Worm (Caenorhabditis elegans) whole organism, L4 larva: ENCODE measurements around the gene F58H1.3.
A peak's percentile ranks its signal among the peaks of the same experiment; 100 is the strongest.

Experiments used
- D1046.2 ChIP-seq: fragments of 200-800 bp; sonication (Bioruptor generic); IDR thresholded peaks from 2 replicates; pipeline ENCODE4 v1.3.6; 2022; ENCODE audit warnings: missing genetic modification characterization, missing compliant biosample characterization
- F10B5.3 ChIP-seq: sonication (generic microtip); optimal IDR thresholded peaks from 2 replicates; lab custom pipeline; 2016; ENCODE audit warnings: mild to moderate bottlenecking, missing genetic modification characterization, missing compliant biosample characterization
- F26F4.8 ChIP-seq: fragments of 200-800 bp; sonication (Bioruptor generic); conservative IDR thresholded peaks from 2 replicates; pipeline ENCODE4 v1.3.6; 2022; ENCODE audit warnings: missing genetic modification characterization, missing compliant biosample characterization
- F44E2.7 ChIP-seq: fragments of 200-800 bp; sonication (Bioruptor generic); IDR thresholded peaks from 2 replicates; pipeline ENCODE4 v2.1.2; 2022; ENCODE audit warnings: missing genetic modification characterization, missing compliant biosample characterization
- T20F7.1 ChIP-seq: fragments of 200-800 bp; sonication (Bioruptor generic); optimal IDR thresholded peaks from 2 replicates; lab custom pipeline; 2018; ENCODE audit warnings: mild to moderate bottlenecking, missing genetic modification characterization, missing compliant biosample characterization
- Y48G9A.11 ChIP-seq: fragments of 200-800 bp; sonication (Bioruptor generic); IDR thresholded peaks from 2 replicates; pipeline ENCODE4 v1.3.6; 2022; ENCODE audit warnings: missing genetic modification reagents, missing genetic modification characterization, missing compliant biosample characterization
- Y75B8A.6 ChIP-seq: fragments of 200-800 bp; sonication (Bioruptor generic); IDR thresholded peaks from 2 replicates; pipeline ENCODE4 v1.3.6; 2022; ENCODE audit warnings: missing genetic modification reagents, missing genetic modification characterization, missing compliant biosample characterization
- ZK546.5 ChIP-seq, 2 experiments: sonication (generic microtip); optimal IDR thresholded peaks; 2 replicates each; lab custom pipeline; 2017; ENCODE audit warnings: missing biosample characterization in 2 of 2, missing genetic modification characterization in 2 of 2
- ceh-32 ChIP-seq: sonication (generic microtip); optimal IDR thresholded peaks from 2 replicates; lab custom pipeline; 2016; ENCODE audit warnings: mild to moderate bottlenecking, missing genetic modification characterization, missing compliant biosample characterization; ENCODE audit not compliant: poor library complexity
- ceh-44 ChIP-seq: fragments of 200-800 bp; sonication (Bioruptor generic); IDR thresholded peaks from 2 replicates; pipeline ENCODE4 v1.3.6; 2022; ENCODE audit warnings: missing genetic modification reagents, missing genetic modification characterization, missing compliant biosample characterization
- ces-1 ChIP-seq: fragments of 150-350 bp; sonication (generic microtip); optimal IDR thresholded peaks from 4 replicates; lab custom pipeline; 2014; ENCODE audit warnings: missing biosample characterization, missing genetic modification reagents, missing genetic modification characterization
- cey-2 ChIP-seq: sonication (generic microtip); optimal IDR thresholded peaks from 3 replicates; lab custom pipeline; 2017; ENCODE audit warnings: missing genetic modification characterization, mild to moderate bottlenecking, missing compliant biosample characterization, antibody characterized with exemption, borderline replicate concordance; ENCODE audit not compliant: insufficient read depth
- ctbp-1 ChIP-seq: fragments of 200-800 bp; sonication (Bioruptor generic); IDR thresholded peaks from 2 replicates; pipeline ENCODE4 v1.3.6; 2022; ENCODE audit warnings: missing genetic modification reagents, missing genetic modification characterization, missing compliant biosample characterization
- daf-19 ChIP-seq: fragments of 200-800 bp; sonication (Bioruptor generic); conservative IDR thresholded peaks from 2 replicates; pipeline ENCODE4 v1.3.6; 2022; ENCODE audit warnings: missing genetic modification characterization, missing compliant biosample characterization
- egl-27 ChIP-seq: sonication (generic microtip); optimal IDR thresholded peaks from 3 replicates; lab custom pipeline; 2017; ENCODE audit warnings: missing biosample characterization, missing genetic modification reagents, missing genetic modification characterization
- fkh-10 ChIP-seq: fragments of 150-350 bp; optimal IDR thresholded peaks from 2 replicates; lab custom pipeline; 2014; ENCODE audit warnings: missing biosample characterization, missing genetic modification reagents, missing genetic modification characterization
- hif-1 ChIP-seq, 2 experiments: sonication (generic microtip); optimal IDR thresholded peaks; 2 replicates each; lab custom pipeline; 2016 to 2017; ENCODE audit warnings: missing compliant biosample characterization in 2 of 2, missing genetic modification characterization in 2 of 2, missing genetic modification reagents in 2 of 2, missing genotype in 2 of 2, mild to moderate bottlenecking in 1 of 2
- hmg-1.1 ChIP-seq: fragments of 200-800 bp; sonication (Bioruptor generic); IDR thresholded peaks from 2 replicates; pipeline ENCODE4 v1.3.6; 2022; ENCODE audit warnings: missing genetic modification reagents, missing genetic modification characterization, missing compliant biosample characterization
- jun-1 ChIP-seq: fragments of 150-350 bp; optimal IDR thresholded peaks from 2 replicates; lab custom pipeline; 2014; ENCODE audit warnings: missing biosample characterization, missing genetic modification reagents, missing genetic modification characterization
- lin-29 ChIP-seq: fragments of 200-800 bp; sonication (Bioruptor generic); IDR thresholded peaks from 2 replicates; pipeline ENCODE4 v1.3.6; 2022; ENCODE audit warnings: missing genetic modification reagents, missing genetic modification characterization, missing compliant biosample characterization
- lir-3 ChIP-seq: sonication (generic microtip); optimal IDR thresholded peaks from 2 replicates; lab custom pipeline; 2016; ENCODE audit warnings: mild to moderate bottlenecking, missing genetic modification characterization, missing compliant biosample characterization
- lsy-2 ChIP-seq, 2 experiments: fragments of 150-350 bp in 1 of 2; sonication (generic microtip) in 1 of 2; optimal IDR thresholded peaks; 2 replicates each; lab custom pipeline; 2014 to 2017; ENCODE audit warnings: missing biosample characterization in 2 of 2, missing genetic modification characterization in 2 of 2
- madf-9 ChIP-seq: fragments of 200-800 bp; sonication (Bioruptor generic); conservative IDR thresholded peaks from 2 replicates; pipeline ENCODE4 v1.3.6; 2022; ENCODE audit warnings: missing genetic modification reagents, missing genetic modification characterization, missing compliant biosample characterization
- nhr-102 ChIP-seq: sonication (generic microtip); optimal IDR thresholded peaks from 2 replicates; lab custom pipeline; 2016; ENCODE audit warnings: mild to moderate bottlenecking, missing genetic modification characterization, moderate library complexity, missing compliant biosample characterization
- nhr-77 ChIP-seq: fragments of 150-350 bp; optimal IDR thresholded peaks from 2 replicates; lab custom pipeline; 2014; ENCODE audit warnings: missing biosample characterization, missing genetic modification characterization
- php-3 ChIP-seq: fragments of 200-800 bp; sonication (Bioruptor generic); IDR thresholded peaks from 2 replicates; pipeline ENCODE4 v1.3.6; 2022; ENCODE audit warnings: missing genetic modification reagents, missing genetic modification characterization, missing compliant biosample characterization
- rbr-2 ChIP-seq: sonication (generic microtip); optimal IDR thresholded peaks from 2 replicates; lab custom pipeline; 2016; ENCODE audit warnings: missing genotype, missing genetic modification characterization, missing compliant biosample characterization
- sdz-12 ChIP-seq: fragments of 200-800 bp; sonication (Bioruptor generic); optimal IDR thresholded peaks from 2 replicates; lab custom pipeline; 2018; ENCODE audit warnings: mild to moderate bottlenecking, missing genetic modification characterization, missing compliant biosample characterization
- set-16 ChIP-seq: fragments of 200-800 bp; sonication (Bioruptor generic); IDR thresholded peaks from 2 replicates; pipeline ENCODE4 v1.3.6; 2022; ENCODE audit warnings: missing genetic modification reagents, missing genetic modification characterization, missing compliant biosample characterization
- skn-1 ChIP-seq: fragments of 150-350 bp; optimal IDR thresholded peaks from 2 replicates; lab custom pipeline; 2014; ENCODE audit warnings: missing biosample characterization, missing genetic modification characterization
- snpc-4 ChIP-seq: fragments of 150-350 bp; optimal IDR thresholded peaks from 2 replicates; lab custom pipeline; 2014; ENCODE audit warnings: missing biosample characterization, missing genetic modification characterization
- spr-1 ChIP-seq: sonication (generic microtip); optimal IDR thresholded peaks from 2 replicates; lab custom pipeline; 2016; ENCODE audit warnings: mild to moderate bottlenecking, missing genetic modification characterization, missing compliant biosample characterization
- spr-3 ChIP-seq: fragments of 200-800 bp; sonication (Bioruptor generic); optimal IDR thresholded peaks from 2 replicates; lab custom pipeline; 2018; ENCODE audit warnings: mild to moderate bottlenecking, missing genetic modification characterization, missing compliant biosample characterization
- tag-97 ChIP-seq: fragments of 200-800 bp; sonication (Bioruptor generic); IDR thresholded peaks from 2 replicates; pipeline ENCODE4 v1.3.6; 2022; ENCODE audit warnings: missing genetic modification characterization, missing compliant biosample characterization
- unc-130 ChIP-seq: sonication (generic microtip); optimal IDR thresholded peaks from 2 replicates; lab custom pipeline; 2016; ENCODE audit warnings: missing genetic modification reagents, missing genetic modification characterization, missing compliant biosample characterization
- unc-39 ChIP-seq: sonication (generic microtip); optimal IDR thresholded peaks from 2 replicates; lab custom pipeline; 2017; ENCODE audit warnings: missing biosample characterization, missing genetic modification characterization
- vab-7 ChIP-seq: fragments of 200-800 bp; sonication (Bioruptor generic); IDR thresholded peaks from 2 replicates; pipeline ENCODE4 v1.3.6; 2022; ENCODE audit warnings: missing genetic modification reagents, missing genetic modification characterization, missing compliant biosample characterization
- zag-1 ChIP-seq: fragments of 150-350 bp; optimal IDR thresholded peaks from 2 replicates; lab custom pipeline; 2014; ENCODE audit warnings: missing biosample characterization, missing genetic modification characterization
- zip-11 ChIP-seq: fragments of 200-800 bp; sonication (Bioruptor generic); IDR thresholded peaks from 2 replicates; pipeline ENCODE4 v1.3.6; 2022; ENCODE audit warnings: missing genetic modification characterization, missing compliant biosample characterization
- zip-2 ChIP-seq: fragments of 150-350 bp; optimal IDR thresholded peaks from 2 replicates; lab custom pipeline; 2014; ENCODE audit warnings: missing biosample characterization, missing genetic modification characterization
- ztf-11 ChIP-seq: fragments of 150-350 bp; optimal IDR thresholded peaks from 2 replicates; lab custom pipeline; 2014; ENCODE audit warnings: missing biosample characterization, missing genetic modification characterization

Gene F58H1.3

DNA sequence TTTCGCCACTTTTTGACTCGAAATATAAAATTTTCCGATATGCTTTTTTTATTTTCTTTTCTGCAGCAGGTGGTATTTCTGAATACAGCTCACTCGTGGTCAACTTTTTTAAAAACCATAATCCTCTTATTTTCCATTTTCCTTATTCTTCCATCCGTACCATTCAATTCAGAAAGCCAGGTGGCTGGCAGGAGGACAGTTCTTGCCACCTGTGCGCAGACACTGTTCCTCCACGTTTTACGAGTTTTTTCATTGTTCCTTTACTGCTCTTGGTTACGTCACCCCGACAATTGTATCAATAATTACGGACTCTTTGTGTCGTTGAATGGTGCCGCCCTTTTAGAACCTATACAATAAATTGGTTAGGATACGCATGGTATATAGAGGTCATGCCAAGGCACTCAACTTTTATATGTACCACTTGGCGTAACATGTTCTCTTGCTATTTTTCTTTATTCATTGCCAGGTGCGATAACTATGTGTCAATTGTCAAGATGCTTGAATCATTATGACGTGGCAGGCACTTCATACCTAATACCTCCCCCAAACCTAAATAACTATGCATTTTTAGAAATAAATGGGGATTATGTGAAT lies 19.2 kb downstream of the F58H1.3 start:
- TF ChIP-seq Y48G9A.11 (no peak), ctbp-1 (GFP tag; lab: Robert Waterston, UW) (no peak), ces-1 (GFP tag; lab: Kevin White, UChicago) (no peak), cey-2 (tag; lab: Kevin White, UChicago) (no peak), zip-2 (tag; lab: Kevin White, UChicago) (no peak), unc-130 (GFP tag; lab: Kevin White, UChicago) (no peak), lsy-2 (tag; optimal IDR thresholded peaks at IDR 0.05; lab: Kevin White, UChicago) (no peak), spr-1 (tag; lab: Kevin White, UChicago) (no peak), skn-1 (no peak), ceh-44 (no peak), ceh-32 (tag; lab: Kevin White, UChicago) (no peak), vab-7 (GFP tag; lab: Robert Waterston, UW) (no peak), set-16 (no peak), madf-9 (GFP tag; lab: Robert Waterston, UW) (no peak), daf-19 (no peak), sdz-12 (GFP tag; lab: Kevin White, UChicago) (no peak), unc-39 (tag; lab: Kevin White, UChicago) (no peak)

ce11 chrV:11953621-11954020 lies 19.8 kb downstream of the F58H1.3 start:
- TF ChIP-seq spr-3 (GFP tag; lab: Kevin White, UChicago) (no peak), ces-1 (GFP tag; lab: Kevin White, UChicago) (peak; percentile 75), ctbp-1 (GFP tag; lab: Robert Waterston, UW) (peak; percentile 78), fkh-10 (peak; percentile 59)

- TF ChIP-seq F44E2.7 (GFP tag; lab: Robert Waterston, UW), result no peak
- TF ChIP-seq D1046.2 (GFP tag; lab: Robert Waterston, UW), result no peak
- no peak for TF ChIP-seq lir-3 (tag; lab: Kevin White, UChicago)
- no peak for TF ChIP-seq tag-97 (GFP tag; lab: Robert Waterston, UW)
- TF ChIP-seq nhr-77 (tag; lab: Kevin White, UChicago), result no peak
- TF ChIP-seq jun-1 (tag; lab: Kevin White, UChicago), result no peak
- no peak for TF ChIP-seq nhr-102 (tag; lab: Kevin White, UChicago)
- TF ChIP-seq ztf-11 (tag; lab: Kevin White, UChicago), result no peak
- TF ChIP-seq egl-27 (tag; lab: Kevin White, UChicago), result no peak
- TF ChIP-seq zip-11 (GFP tag; lab: Robert Waterston, UW), result no peak
- TF ChIP-seq ZK546.5 (tag; optimal IDR thresholded peaks at IDR 0.05; lab: Kevin White, UChicago), result no peak
- no peak for TF ChIP-seq php-3 (GFP tag; lab: Robert Waterston, UW)
- TF ChIP-seq, all 104 proteins: peak for 0
Observed at ce11 chrV:11955617-11956016, 21.8 kb downstream of the F58H1.3 start.

DNA sequence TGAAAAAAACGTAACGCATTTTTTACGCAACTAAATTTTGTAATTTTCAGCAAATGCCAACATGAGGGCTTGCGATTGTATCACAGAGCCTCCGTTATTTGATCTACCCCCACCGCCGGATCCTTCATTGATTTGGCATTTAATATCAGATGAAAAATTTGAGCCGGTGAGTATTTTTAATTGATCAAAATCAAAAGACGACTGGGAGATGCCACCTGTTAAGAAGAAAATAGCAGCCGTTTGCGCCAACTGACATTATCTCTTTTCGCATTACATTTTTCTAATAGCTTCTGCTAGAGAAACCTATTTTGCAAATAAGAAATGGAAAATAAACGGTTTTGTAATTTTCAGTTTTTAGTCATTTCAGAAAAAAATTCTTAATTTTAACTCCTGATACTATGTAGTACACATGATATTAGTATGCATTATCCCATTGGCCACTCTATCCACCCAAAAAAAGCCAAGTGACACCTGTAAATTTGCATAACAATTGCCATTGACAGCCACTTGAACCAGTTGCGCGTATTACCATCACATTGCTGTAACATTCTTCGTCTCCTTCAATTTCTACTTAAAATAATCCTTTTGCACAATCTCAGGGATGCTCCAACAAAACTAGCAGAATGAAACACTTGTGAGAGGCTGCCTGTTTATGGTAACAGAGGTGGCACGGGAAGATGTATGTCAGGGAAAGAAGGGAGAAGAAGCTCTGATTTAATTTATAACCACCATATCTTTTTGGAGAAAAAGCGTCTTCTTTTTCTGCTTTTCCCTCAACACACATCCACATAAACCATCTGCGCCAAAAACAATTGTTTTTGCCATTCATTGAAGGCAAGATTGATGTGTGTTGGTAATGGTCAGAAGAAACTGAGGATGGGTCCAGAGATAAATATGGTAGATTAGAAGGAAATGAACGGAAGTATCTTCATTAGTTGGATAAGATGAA lies 24.8 kb downstream of the F58H1.3 start, which contains the start of gene F58H1.5:
Gene F58H1.5 (plus strand): TSS at position 51 of the 949 bp plus-strand sequence.
- TF ChIP-seq hif-1 (tag; optimal IDR thresholded peaks at IDR 0.05; lab: Kevin White, UChicago), result no peak
- TF ChIP-seq php-3 (GFP tag; lab: Robert Waterston, UW), result no peak
- no peak for TF ChIP-seq fkh-10
- TF ChIP-seq nhr-77 (tag; lab: Kevin White, UChicago), result no peak
- no peak for TF ChIP-seq hmg-1.1 (GFP tag; lab: Robert Waterston, UW)
- TF ChIP-seq F26F4.8, result no peak
- TF ChIP-seq Y75B8A.6, result no peak
- TF ChIP-seq unc-130 (GFP tag; lab: Kevin White, UChicago), result no peak
- TF ChIP-seq ctbp-1 (GFP tag; lab: Robert Waterston, UW), result no peak
- no peak for TF ChIP-seq lin-29 (GFP tag; lab: Robert Waterston, UW)
- TF ChIP-seq zip-11 (GFP tag; lab: Robert Waterston, UW), result no peak
- no peak for TF ChIP-seq T20F7.1 (GFP tag; lab: Kevin White, UChicago)
- no peak for TF ChIP-seq rbr-2 (tag; lab: Kevin White, UChicago)
- no peak for TF ChIP-seq zag-1 (tag; lab: Kevin White, UChicago)
- TF ChIP-seq F10B5.3 (tag; lab: Kevin White, UChicago), result no peak
- no peak for TF ChIP-seq ceh-32 (tag; lab: Kevin White, UChicago)
- TF ChIP-seq snpc-4 (tag; lab: Kevin White, UChicago), result no peak
